Fruit fly (Drosophila melanogaster) whole organism, pupa: Measurements from ENCODE around the gene CG32811.

Source experiments
- CG10348 ChIP-seq: fragments of 200-800 bp; sonication (Bioruptor generic); IDR thresholded peaks from 2 replicates; pipeline ENCODE4 v1.3.6; 2022; ENCODE audit warnings: missing biosample characterization, missing genetic modification characterization
- CG12605 ChIP-seq: fragments of 200-800 bp; sonication (Bioruptor generic); IDR thresholded peaks from 2 replicates; pipeline ENCODE4 v1.3.6; 2022; ENCODE audit warnings: missing biosample characterization, missing genetic modification characterization
- CG13204 ChIP-seq: fragments of 200-800 bp; sonication (Bioruptor generic); optimal IDR thresholded peaks from 2 replicates; lab custom pipeline; 2018; ENCODE audit warnings: missing biosample characterization, mild to moderate bottlenecking, missing genetic modification characterization, moderate library complexity
- CG14655 ChIP-seq: fragments of 200-800 bp; sonication (Bioruptor generic); optimal IDR thresholded peaks from 3 replicates; lab custom pipeline; 2017; ENCODE audit warnings: mild to moderate bottlenecking, missing biosample characterization, missing genetic modification reagents, missing genetic modification characterization
- CG15710 ChIP-seq: fragments of 200-800 bp; sonication (Bioruptor generic); optimal IDR thresholded peaks from 2 replicates; lab custom pipeline; 2018; ENCODE audit warnings: missing biosample characterization, mild to moderate bottlenecking, missing genetic modification characterization, moderate library complexity
- CG17806 ChIP-seq: fragments of 200-800 bp; sonication (Bioruptor generic); optimal IDR thresholded peaks from 2 replicates; lab custom pipeline; 2018; ENCODE audit warnings: missing biosample characterization, mild to moderate bottlenecking, missing genetic modification characterization, moderate library complexity
- CG32121 ChIP-seq: fragments of 200-800 bp; sonication (Bioruptor generic); IDR thresholded peaks from 2 replicates; pipeline ENCODE4 v1.3.6; 2022; ENCODE audit warnings: missing biosample characterization, missing genetic modification characterization
- CG34367 ChIP-seq: fragments of 200-800 bp; sonication (Bioruptor generic); optimal IDR thresholded peaks from 2 replicates; lab custom pipeline; 2018; ENCODE audit warnings: missing biosample characterization, mild to moderate bottlenecking, missing genetic modification characterization
- CG4496 ChIP-seq: fragments of 200-800 bp; sonication (Bioruptor generic); IDR thresholded peaks from 3 replicates; pipeline ENCODE4 v1.3.6; 2022; ENCODE audit warnings: missing biosample characterization, missing genetic modification characterization
- CG8159 ChIP-seq: fragments of 200-800 bp; sonication (Bioruptor generic); optimal IDR thresholded peaks from 3 replicates; lab custom pipeline; 2018; ENCODE audit warnings: missing biosample characterization, mild to moderate bottlenecking, missing genetic modification characterization, moderate library complexity
- CG8301 ChIP-seq: fragments of 200-800 bp; sonication (Bioruptor generic); optimal IDR thresholded peaks from 2 replicates; lab custom pipeline; 2018; ENCODE audit warnings: missing biosample characterization, mild to moderate bottlenecking, missing genetic modification characterization
- CG9948 ChIP-seq: fragments of 200-800 bp; sonication (Bioruptor generic); optimal IDR thresholded peaks from 2 replicates; lab custom pipeline; 2018; ENCODE audit warnings: missing biosample characterization, mild to moderate bottlenecking, missing genetic modification characterization, moderate library complexity
- D1 ChIP-seq: fragments of 200-800 bp; sonication (Bioruptor generic); optimal IDR thresholded peaks from 2 replicates; lab custom pipeline; 2018; ENCODE audit warnings: missing biosample characterization, mild to moderate bottlenecking, missing genetic modification characterization, moderate library complexity
- EcR ChIP-seq: fragments of 200-800 bp; sonication (Bioruptor generic); optimal IDR thresholded peaks from 3 replicates; lab custom pipeline; 2019; ENCODE audit warnings: missing biosample characterization, missing genetic modification characterization, mild to moderate bottlenecking, moderate library complexity, missing genetic modification reagents
- Ets98B ChIP-seq: fragments of 200-800 bp; sonication (Bioruptor generic); IDR thresholded peaks from 2 replicates; pipeline ENCODE4 v1.3.6; 2022; ENCODE audit warnings: missing biosample characterization, missing genetic modification characterization
- Pif1A ChIP-seq: fragments of 200-800 bp; sonication (Bioruptor generic); optimal IDR thresholded peaks from 3 replicates; lab custom pipeline; 2016; ENCODE audit warnings: missing biosample characterization, missing genetic modification characterization
- Pif1B ChIP-seq: fragments of 200-800 bp; sonication (Bioruptor generic); optimal IDR thresholded peaks from 3 replicates; lab custom pipeline; 2016; ENCODE audit warnings: missing biosample characterization, missing genetic modification characterization
- Snoo ChIP-seq: fragments of 200-800 bp; sonication (Bioruptor generic); optimal IDR thresholded peaks from 3 replicates; lab custom pipeline; 2017; ENCODE audit warnings: missing biosample characterization, mild to moderate bottlenecking, missing genetic modification characterization, inconsistent platforms
- fd96Ca ChIP-seq: fragments of 200-800 bp; sonication (Bioruptor generic); IDR thresholded peaks from 3 replicates; pipeline ENCODE4 v1.3.6; 2022; ENCODE audit warnings: missing biosample characterization, missing genetic modification characterization
- gl ChIP-seq: fragments of 200-800 bp; sonication (Bioruptor generic); optimal IDR thresholded peaks from 2 replicates; lab custom pipeline; 2018; ENCODE audit warnings: missing biosample characterization, mild to moderate bottlenecking, missing genetic modification characterization
- rn ChIP-seq: fragments of 200-800 bp; sonication (Bioruptor generic); IDR thresholded peaks from 2 replicates; pipeline ENCODE4 v1.3.6; 2022; ENCODE audit warnings: missing biosample characterization, missing genetic modification characterization

Gene CG32811

dm6 chrX:1282433-1282832 lies 15.8 kb downstream of the CG32811 start:
- TF ChIP-seq CG9948 (tag; lab: Kevin White, UChicago) (no peak), EcR (GFP tag; lab: Kevin White, UChicago) (peak; percentile 30)

dm6 chrX:1278825-1279643 lies 19.2 kb downstream of the CG32811 start:
- no peak for TF ChIP-seq Pif1A (GFP tag; lab: Kevin White, UChicago)
- no peak for TF ChIP-seq CG9948 (tag; lab: Kevin White, UChicago)
- peak; percentile 6 for TF ChIP-seq CG8301 (tag; lab: Kevin White, UChicago)
- TF ChIP-seq EcR (GFP tag; lab: Kevin White, UChicago), result no peak
- peak; percentile 28 for TF ChIP-seq CG14655 (GFP tag; lab: Kevin White, UChicago)
- TF ChIP-seq CG15710 (tag; lab: Kevin White, UChicago), result no peak
- no peak for TF ChIP-seq CG4496 (GFP tag; lab: Robert Waterston, UW)
- no peak for TF ChIP-seq gl (tag; lab: Kevin White, UChicago)
- TF ChIP-seq rn, result no peak
- TF ChIP-seq D1 (tag; lab: Kevin White, UChicago), result no peak
- TF ChIP-seq CG8159 (tag; lab: Kevin White, UChicago), result no peak
- TF ChIP-seq CG13204 (GFP tag; lab: Kevin White, UChicago), result no peak
- TF ChIP-seq, all 21 proteins: peak for 2

dm6 chrX:1277528-1277883 lies 20.7 kb downstream of the CG32811 start:
- TF ChIP-seq CG10348 (GFP tag; lab: Robert Waterston, UW), result no peak

dm6 chrX:1276757-1277527 lies 21.2 kb downstream of the CG32811 start:
- TF ChIP-seq CG9948 (tag; lab: Kevin White, UChicago) (peak; percentile 85), Pif1A (GFP tag; lab: Kevin White, UChicago) (peak; percentile 95), EcR (GFP tag; lab: Kevin White, UChicago) (peak; percentile 53), CG15710 (tag; lab: Kevin White, UChicago) (peak; percentile 86), CG14655 (GFP tag; lab: Kevin White, UChicago) (peak; percentile 94), rn (peak; percentile 95), D1 (tag; lab: Kevin White, UChicago) (peak; percentile 41), fd96Ca (GFP tag; lab: Robert Waterston, UW) (peak; percentile 99), CG32121 (GFP tag; lab: Robert Waterston, UW) (peak; percentile 99), CG34367 (tag; lab: Kevin White, UChicago) (peak; percentile 88), CG10348 (GFP tag; lab: Robert Waterston, UW) (peak; percentile 95), Snoo (tag; lab: Kevin White, UChicago) (peak; percentile 94), CG4496 (GFP tag; lab: Robert Waterston, UW) (peak; percentile 99), CG13204 (GFP tag; lab: Kevin White, UChicago) (peak; percentile 70), CG17806 (peak; percentile 84), Ets98B (GFP tag; lab: Robert Waterston, UW) (peak; percentile 98), CG12605 (GFP tag; lab: Robert Waterston, UW) (peak; percentile 96), CG8159 (tag; lab: Kevin White, UChicago) (peak; percentile 88), gl (tag; lab: Kevin White, UChicago) (peak; percentile 73), CG8301 (tag; lab: Kevin White, UChicago) (peak; percentile 95), Pif1B (peak; percentile 91)

- TF ChIP-seq CG12605 (GFP tag; lab: Robert Waterston, UW) (peak; percentile 19; the same call in 1 of the 2 replicates), EcR (GFP tag; lab: Kevin White, UChicago) (peak; percentile 67), CG8159 (tag; lab: Kevin White, UChicago) (no peak), fd96Ca (GFP tag; lab: Robert Waterston, UW) (peak; percentile 5; the same call in 1 of the 3 replicates)
Observed at dm6 chrX:1276047-1276756, 22.0 kb downstream of the CG32811 start.
